Worm (Caenorhabditis elegans): Measurements from ENCODE around the gene T02D1.7.

- TF ChIP-seq unc-62 (GFP tag; optimal IDR thresholded peaks at IDR 0.05), result no peak
- TF ChIP-seq zag-1 (tag; optimal IDR thresholded peaks at IDR 0.05), result no peak
- TF ChIP-seq rnt-1 (tag; optimal IDR thresholded peaks at IDR 0.05), result no peak
- TF ChIP-seq lin-13 (GFP tag; optimal IDR thresholded peaks at IDR 0.05), result no peak
- no peak for TF ChIP-seq tbx-2 (tag; optimal IDR thresholded peaks at IDR 0.05)
- TF ChIP-seq snpc-4 (tag; optimal IDR thresholded peaks at IDR 0.05), result no peak
- no peak for TF ChIP-seq snu-23 (GFP tag; optimal IDR thresholded peaks at IDR 0.05)
Observed at ce11 chrIV:17367294-17367693, 39.6 kb downstream of the T02D1.7 start, which contains the start of gene zipt-17.
